Fruit fly (Drosophila melanogaster): ENCODE data around the gene TotC.

Gene TotC

DNA sequence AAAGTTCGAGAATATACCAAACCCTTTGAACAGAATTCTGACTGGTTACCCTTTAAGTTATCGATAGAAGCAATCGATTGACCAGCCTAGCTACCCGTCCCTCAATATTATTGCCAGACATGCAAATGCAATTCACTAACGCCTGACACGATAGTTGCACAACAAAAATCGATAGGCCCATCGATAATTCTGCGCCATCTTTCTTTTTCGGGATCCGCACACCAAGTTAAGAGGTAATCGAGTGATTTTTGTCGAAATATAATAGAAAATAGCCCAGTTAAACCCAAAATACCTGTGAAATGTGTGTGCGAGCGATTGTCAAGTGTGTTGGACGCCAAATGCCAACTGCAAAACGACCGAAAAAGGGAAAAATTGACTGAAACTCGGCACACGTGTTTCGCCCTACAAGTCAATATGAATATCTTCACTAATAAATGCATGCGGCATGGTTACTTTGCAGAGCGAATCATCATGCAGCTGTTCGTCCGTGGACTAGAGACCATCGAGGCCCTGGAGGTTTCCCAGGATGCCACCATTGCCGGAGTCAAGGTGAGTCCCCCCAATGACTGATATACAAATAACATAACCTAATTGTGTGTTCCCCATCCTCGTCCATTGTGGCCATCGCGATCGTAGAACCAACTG is 22.3 kb upstream of the TotC start, which contains the start of gene RpS30:
Gene RpS30, plus strand, starts transcription at position 122 of the 645 bp plus-strand sequence.
- TF ChIP-seq kay (GFP tag; ENCODE audit: borderline replicate concordance): no peak
- peak; percentile 55 for TF ChIP-seq CG7101 (tag; optimal IDR thresholded peaks at IDR 0.05)
- TF ChIP-seq ovo (GFP tag; optimal IDR thresholded peaks at IDR 0.05): no peak
- peak; percentile 22 for TF ChIP-seq CG1620 (GFP tag; optimal IDR thresholded peaks at IDR 0.05)
- TF ChIP-seq pad (GFP tag; optimal IDR thresholded peaks at IDR 0.05): peak; percentile 37
- peak; percentile 37 for TF ChIP-seq Hr96 (GFP tag; optimal IDR thresholded peaks at IDR 0.05)
- TF ChIP-seq cic (GFP tag; optimal IDR thresholded peaks at IDR 0.05): peak; percentile 25
- peak; percentile 79 for TF ChIP-seq bab1 (GFP tag; optimal IDR thresholded peaks at IDR 0.05)
- peak; percentile 92 for TF ChIP-seq Mnt (GFP tag; optimal IDR thresholded peaks at IDR 0.05)
- no peak for TF ChIP-seq CG11617 (GFP tag; optimal IDR thresholded peaks at IDR 0.05)
- TF ChIP-seq cnc (optimal IDR thresholded peaks at IDR 0.05): no peak
- TF ChIP-seq Crg-1 (GFP tag; optimal IDR thresholded peaks at IDR 0.05): no peak
- no peak for TF ChIP-seq CG7045 (GFP tag; optimal IDR thresholded peaks at IDR 0.05)
- TF ChIP-seq CG14711 (tag; optimal IDR thresholded peaks at IDR 0.05): peak; percentile 72
- peak; percentile 1 for TF ChIP-seq toe (GFP tag; optimal IDR thresholded peaks at IDR 0.05)
- TF ChIP-seq CG12768 (GFP tag; optimal IDR thresholded peaks at IDR 0.05): no peak
- peak; percentile 51 for TF ChIP-seq tj (GFP tag; optimal IDR thresholded peaks at IDR 0.05)

DNA sequence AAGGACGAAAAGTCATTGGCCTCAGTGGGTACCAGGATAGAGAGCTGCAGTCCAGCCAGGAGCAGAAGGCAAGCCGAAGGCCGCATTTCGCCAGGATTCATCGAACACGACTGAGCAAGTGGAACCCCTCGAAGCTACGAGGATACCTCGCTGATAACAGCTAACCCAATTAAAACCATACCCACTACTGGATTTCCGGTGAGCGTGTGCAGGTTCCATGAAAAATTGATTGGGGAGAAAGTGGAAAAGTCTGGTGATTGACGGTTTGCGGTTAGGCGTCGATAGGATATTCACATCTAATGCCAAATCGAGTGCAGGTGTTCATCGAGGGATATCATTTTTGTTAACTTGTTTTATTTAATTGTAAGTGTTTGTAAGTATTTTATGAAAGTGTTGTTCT is 12.9 kb upstream of the TotC start, which contains the start of gene Ir93a:
Gene Ir93a, minus strand, starts transcription at position 101 of the 400 bp plus-strand sequence.
- TF ChIP-seq CG7101 (tag; optimal IDR thresholded peaks at IDR 0.05): no peak
- no peak for TF ChIP-seq CG11617 (GFP tag; optimal IDR thresholded peaks at IDR 0.05)
- TF ChIP-seq tj (GFP tag; optimal IDR thresholded peaks at IDR 0.05): no peak
- TF ChIP-seq CG1620 (GFP tag; optimal IDR thresholded peaks at IDR 0.05): no peak
- no peak for TF ChIP-seq cnc (optimal IDR thresholded peaks at IDR 0.05)
- TF ChIP-seq ovo (GFP tag; optimal IDR thresholded peaks at IDR 0.05): no peak

DNA sequence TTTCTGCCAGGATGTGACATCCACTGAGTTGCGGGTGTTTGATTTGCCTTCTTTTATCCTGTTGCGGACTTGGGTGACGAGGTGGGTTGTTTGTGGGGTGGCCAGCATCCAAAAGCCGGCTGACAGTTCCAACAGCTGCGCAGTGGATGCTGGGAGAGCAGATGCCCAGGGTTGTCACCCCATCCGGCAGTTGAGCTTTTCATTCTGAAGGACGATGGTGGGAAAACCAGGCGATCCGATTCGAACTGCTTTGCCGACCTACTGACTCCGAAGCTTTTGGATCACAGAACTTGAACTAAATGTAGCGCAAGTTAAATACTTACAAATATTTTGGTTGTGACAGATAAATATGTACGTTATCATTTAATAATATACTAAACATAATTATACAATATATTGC is 6.6 kb upstream of the TotC start, which contains the start of gene KaiR1D:
Gene KaiR1D, minus strand, starts transcription at position 28 of the 400 bp plus-strand sequence.
- TF ChIP-seq kay (GFP tag; ENCODE audit: borderline replicate concordance) (no peak), CG14711 (tag; optimal IDR thresholded peaks at IDR 0.05) (peak; percentile 27)

DNA sequence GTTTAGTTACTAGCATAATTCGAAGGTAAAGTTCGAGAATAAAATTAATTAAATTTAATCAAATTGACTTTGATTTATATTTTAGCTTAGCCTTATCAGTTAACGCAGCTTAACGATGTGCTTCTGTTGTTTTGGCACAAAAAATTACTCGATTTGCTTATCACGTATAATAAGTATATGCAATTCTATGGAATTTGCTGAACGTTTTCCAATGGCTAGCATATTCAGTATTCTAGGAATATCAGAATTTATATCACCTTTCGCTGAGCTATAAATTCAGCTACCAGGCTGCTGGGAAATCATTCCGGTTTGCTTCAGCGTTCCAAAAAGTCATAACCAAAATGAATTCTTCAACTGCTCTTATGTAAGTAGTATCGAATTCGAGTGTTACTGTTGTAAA is 2.1 kb upstream of the TotC start, which contains the start of gene TotA:
Gene TotA, plus strand, starts transcription at position 301 of the 400 bp plus-strand sequence.
- TF ChIP-seq CG14711 (tag; optimal IDR thresholded peaks at IDR 0.05) (no peak), Crg-1 (GFP tag; optimal IDR thresholded peaks at IDR 0.05) (no peak), cnc (optimal IDR thresholded peaks at IDR 0.05) (no peak), CG5204 (GFP tag; optimal IDR thresholded peaks at IDR 0.05) (no peak), Mnt (GFP tag; optimal IDR thresholded peaks at IDR 0.05) (no peak), CG11617 (GFP tag; optimal IDR thresholded peaks at IDR 0.05) (no peak)

DNA sequence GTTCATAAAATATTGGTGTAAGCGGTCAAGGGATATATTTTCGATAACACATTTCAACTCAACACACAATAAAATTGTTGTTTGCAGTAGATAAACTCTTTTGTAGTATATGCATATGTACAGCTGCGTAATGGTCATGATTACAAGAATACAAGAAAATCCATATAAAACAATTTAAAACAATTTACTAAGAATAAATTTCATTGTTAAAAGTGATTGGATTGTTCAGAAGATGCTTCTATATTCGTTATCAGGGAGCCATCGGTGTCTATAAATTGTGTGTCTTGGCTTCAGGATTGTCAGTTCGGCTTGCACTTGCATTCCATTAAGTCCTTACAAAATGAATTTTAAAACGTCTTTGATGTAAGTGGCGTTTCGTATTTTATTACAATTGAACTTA is 850 bp downstream of the TotC start, which contains the start of gene TotB:
Gene TotB, plus strand, starts transcription at position 301 of the 400 bp plus-strand sequence.
- TF ChIP-seq kay (GFP tag; ENCODE audit: borderline replicate concordance) (no peak), pad (GFP tag; optimal IDR thresholded peaks at IDR 0.05) (no peak), ovo (GFP tag; optimal IDR thresholded peaks at IDR 0.05) (no peak), bab1 (GFP tag; optimal IDR thresholded peaks at IDR 0.05) (no peak), CG14711 (tag; optimal IDR thresholded peaks at IDR 0.05) (no peak), CG5204 (GFP tag; optimal IDR thresholded peaks at IDR 0.05) (no peak), cic (GFP tag; optimal IDR thresholded peaks at IDR 0.05) (no peak), CG12768 (GFP tag; optimal IDR thresholded peaks at IDR 0.05) (no peak), Mnt (GFP tag; optimal IDR thresholded peaks at IDR 0.05) (no peak), Clk (GFP tag; optimal IDR thresholded peaks at IDR 0.05) (no peak), CG7045 (GFP tag; optimal IDR thresholded peaks at IDR 0.05) (no peak), CG1620 (GFP tag; optimal IDR thresholded peaks at IDR 0.05) (no peak), CG7101 (tag; optimal IDR thresholded peaks at IDR 0.05) (no peak), tj (GFP tag; optimal IDR thresholded peaks at IDR 0.05) (no peak), cnc (optimal IDR thresholded peaks at IDR 0.05) (no peak), Hr96 (GFP tag; optimal IDR thresholded peaks at IDR 0.05) (no peak), CG33017 (tag; optimal IDR thresholded peaks at IDR 0.05) (no peak)

DNA sequence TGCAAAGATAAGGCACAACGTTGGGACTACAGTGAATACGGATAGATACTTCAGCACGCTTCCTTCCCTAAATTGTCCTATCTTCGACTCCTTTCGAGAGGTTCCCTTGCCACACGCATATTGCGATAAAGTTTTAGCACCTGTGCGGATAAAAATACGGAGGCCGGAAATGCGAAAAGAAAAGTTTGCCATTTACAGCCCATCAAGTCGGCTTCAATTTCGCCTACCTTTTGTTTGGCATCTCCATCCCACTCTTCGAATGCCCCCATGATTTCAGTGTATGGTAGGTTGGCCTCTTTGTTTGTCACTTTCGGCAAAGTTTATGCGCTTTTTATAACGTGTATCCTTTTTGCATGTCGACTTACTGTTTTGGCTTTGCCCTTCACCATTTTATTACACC is 3.9 kb downstream of the TotC start:
- no peak for TF ChIP-seq CG33017 (tag; optimal IDR thresholded peaks at IDR 0.05)
- TF ChIP-seq CG11617 (GFP tag; optimal IDR thresholded peaks at IDR 0.05): no peak
- no peak for TF ChIP-seq kay (GFP tag; ENCODE audit: borderline replicate concordance)
- no peak for TF ChIP-seq Mnt (GFP tag; optimal IDR thresholded peaks at IDR 0.05)
- no peak for TF ChIP-seq CG12768 (GFP tag; optimal IDR thresholded peaks at IDR 0.05)
- no peak for TF ChIP-seq ovo (GFP tag; optimal IDR thresholded peaks at IDR 0.05)
- no peak for TF ChIP-seq Hr96 (GFP tag; optimal IDR thresholded peaks at IDR 0.05)
- no peak for TF ChIP-seq CG7045 (GFP tag; optimal IDR thresholded peaks at IDR 0.05)
- no peak for TF ChIP-seq pad (GFP tag; optimal IDR thresholded peaks at IDR 0.05)
- no peak for TF ChIP-seq Crg-1 (GFP tag; optimal IDR thresholded peaks at IDR 0.05)
- no peak for TF ChIP-seq bab1 (GFP tag; optimal IDR thresholded peaks at IDR 0.05)
- no peak for TF ChIP-seq cnc (optimal IDR thresholded peaks at IDR 0.05)
- TF ChIP-seq Clk (GFP tag; optimal IDR thresholded peaks at IDR 0.05): no peak
- no peak for TF ChIP-seq CG7101 (tag; optimal IDR thresholded peaks at IDR 0.05)
- TF ChIP-seq CG1620 (GFP tag; optimal IDR thresholded peaks at IDR 0.05): no peak
- no peak for TF ChIP-seq cic (GFP tag; optimal IDR thresholded peaks at IDR 0.05)
- TF ChIP-seq CG5204 (GFP tag; optimal IDR thresholded peaks at IDR 0.05): no peak
- no peak for TF ChIP-seq CG14711 (tag; optimal IDR thresholded peaks at IDR 0.05)
- no peak for TF ChIP-seq tj (GFP tag; optimal IDR thresholded peaks at IDR 0.05)

All from whole organism, adult.